Fruit fly (Drosophila melanogaster) whole organism, adult: Measurements from ENCODE around the gene CG14418.

Source experiments
- CG11617 ChIP-seq: fragments of 200-800 bp; sonication (Bioruptor generic); optimal IDR thresholded peaks from 2 replicates; lab custom pipeline; 2017; ENCODE audit warnings: mild to moderate bottlenecking, missing biosample characterization, missing genetic modification reagents, missing genetic modification characterization
- CG12768 ChIP-seq: fragments of 200-800 bp; sonication (Bioruptor generic); optimal IDR thresholded peaks from 2 replicates; lab custom pipeline; 2017; ENCODE audit warnings: missing biosample characterization, missing genetic modification characterization, mild to moderate bottlenecking, moderate library complexity, missing genetic modification reagents
- CG14711 ChIP-seq: fragments of 200-800 bp; sonication (Bioruptor generic); optimal IDR thresholded peaks from 2 replicates; lab custom pipeline; 2018; ENCODE audit warnings: missing biosample characterization, mild to moderate bottlenecking, missing genetic modification characterization, moderate library complexity
- CG33017 ChIP-seq: fragments of 200-800 bp; sonication (Bioruptor generic); optimal IDR thresholded peaks from 2 replicates; lab custom pipeline; 2018; ENCODE audit warnings: missing biosample characterization, mild to moderate bottlenecking, missing genetic modification characterization, moderate library complexity
- CG7045 ChIP-seq: fragments of 200-800 bp; sonication (Bioruptor generic); optimal IDR thresholded peaks from 2 replicates; lab custom pipeline; 2017; ENCODE audit warnings: missing biosample characterization, mild to moderate bottlenecking, missing genetic modification characterization
- Clk ChIP-seq: fragments of 200-800 bp; sonication (Bioruptor generic); optimal IDR thresholded peaks from 2 replicates; lab custom pipeline; 2017; ENCODE audit warnings: missing biosample characterization, missing genetic modification characterization
- Hr96 ChIP-seq: fragments of 200-800 bp; sonication (Bioruptor generic); optimal IDR thresholded peaks from 2 replicates; lab custom pipeline; 2016; ENCODE audit warnings: missing biosample characterization, missing genetic modification characterization
- Mnt ChIP-seq: fragments of 200-800 bp; sonication (Bioruptor generic); optimal IDR thresholded peaks from 2 replicates; lab custom pipeline; 2016; ENCODE audit warnings: missing biosample characterization, mild to moderate bottlenecking, missing genetic modification characterization
- bab1 ChIP-seq: fragments of 200-800 bp; sonication (Bioruptor generic); optimal IDR thresholded peaks from 3 replicates; lab custom pipeline; 2019; ENCODE audit warnings: missing biosample characterization, mild to moderate bottlenecking, missing genetic modification characterization, moderate library complexity
- kay ChIP-seq: fragments of 200-800 bp; sonication (Bioruptor generic); peaks from one replicate; lab custom pipeline; 2016; ENCODE audit warnings: missing biosample characterization, missing genetic modification characterization, borderline replicate concordance
- tj ChIP-seq: fragments of 200-800 bp; sonication (Bioruptor generic); optimal IDR thresholded peaks from 3 replicates; lab custom pipeline; 2017; ENCODE audit warnings: missing biosample characterization, mild to moderate bottlenecking, missing genetic modification characterization, moderate library complexity
- toe ChIP-seq: fragments of 200-800 bp; sonication (Bioruptor generic); optimal IDR thresholded peaks from 2 replicates; lab custom pipeline; 2016; ENCODE audit warnings: missing biosample characterization, missing genetic modification characterization

dm6 chrX:2880660-2881059 lies 2.8 kb downstream of the CG14418 start:
- TF ChIP-seq CG33017: no peak
- no peak for TF ChIP-seq bab1 (GFP tag; lab: Kevin White, UChicago)
- no peak for TF ChIP-seq CG7045 (GFP tag; lab: Kevin White, UChicago)
- TF ChIP-seq CG12768 (GFP tag; lab: Kevin White, UChicago): no peak
- no peak for TF ChIP-seq Hr96 (GFP tag; lab: Kevin White, UChicago)
- no peak for TF ChIP-seq kay
- no peak for TF ChIP-seq CG11617 (GFP tag; lab: Kevin White, UChicago)
- no peak for TF ChIP-seq CG14711
- TF ChIP-seq toe: no peak
- TF ChIP-seq tj (GFP tag; lab: Kevin White, UChicago): no peak
- no peak for TF ChIP-seq Mnt (GFP tag; lab: Kevin White, UChicago)
- TF ChIP-seq Clk (GFP tag; lab: Kevin White, UChicago): no peak
